Worm (Caenorhabditis elegans) whole organism, L2 larva: ENCODE results near the gene srd-65.

ENCODE experiments used
- alr-1 ChIP-seq: fragments of 150-350 bp; optimal IDR thresholded peaks from 2 replicates; lab custom pipeline; 2014; ENCODE audit warnings: missing biosample characterization, missing genetic modification characterization
- ama-1 ChIP-seq: fragments of 150-350 bp; optimal IDR thresholded peaks from 2 replicates; lab custom pipeline; 2018; ENCODE audit warnings: inconsistent platforms
- blmp-1 ChIP-seq: sonication (generic microtip); optimal IDR thresholded peaks from 2 replicates; lab custom pipeline; 2017; ENCODE audit warnings: missing genetic modification characterization, mild to moderate bottlenecking, missing compliant biosample characterization, antibody characterized with exemption, moderate library complexity; ENCODE audit not compliant: insufficient read depth
- nhr-11 ChIP-seq: fragments of 150-350 bp; optimal IDR thresholded peaks from 2 replicates; lab custom pipeline; 2014; ENCODE audit warnings: missing biosample characterization, missing genetic modification characterization
- ztf-4 ChIP-seq: fragments of 150-350 bp; optimal IDR thresholded peaks from 2 replicates; lab custom pipeline; 2014; ENCODE audit warnings: missing biosample characterization, missing genetic modification characterization

DNA sequence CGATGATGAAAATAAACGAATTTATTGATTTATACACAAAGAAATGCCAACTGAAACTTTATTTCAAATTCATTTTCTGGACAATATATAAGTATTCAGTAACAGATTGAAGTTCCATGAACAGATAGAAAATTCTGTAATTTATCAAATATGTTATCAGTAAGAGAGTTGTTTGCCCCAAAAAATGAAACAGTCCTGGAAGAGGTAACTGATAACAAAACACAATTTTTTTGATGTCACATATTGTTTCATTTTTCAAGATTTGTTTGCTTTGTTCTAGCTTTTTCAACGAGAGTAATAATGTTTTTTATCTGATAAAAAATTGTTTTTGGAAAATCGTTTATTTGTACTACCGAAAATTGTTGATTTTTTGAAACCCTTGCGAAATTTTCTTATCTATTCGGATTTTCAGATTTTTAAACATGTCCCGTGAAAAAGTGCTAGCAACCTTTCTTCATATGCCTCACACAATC is 29.2 kb upstream of the srd-65 start, which contains the start of gene fbxa-73:
- TF ChIP-seq ztf-4 (tag; lab: Kevin White, UChicago) (no peak), blmp-1 (tag; lab: Kevin White, UChicago) (no peak), ama-1 (no peak), alr-1 (tag; lab: Kevin White, UChicago) (no peak), nhr-11 (tag; lab: Kevin White, UChicago) (no peak)
